Fruit fly (Drosophila melanogaster): ENCODE data around the gene CG14613.

The CG14613 gene

DNA sequence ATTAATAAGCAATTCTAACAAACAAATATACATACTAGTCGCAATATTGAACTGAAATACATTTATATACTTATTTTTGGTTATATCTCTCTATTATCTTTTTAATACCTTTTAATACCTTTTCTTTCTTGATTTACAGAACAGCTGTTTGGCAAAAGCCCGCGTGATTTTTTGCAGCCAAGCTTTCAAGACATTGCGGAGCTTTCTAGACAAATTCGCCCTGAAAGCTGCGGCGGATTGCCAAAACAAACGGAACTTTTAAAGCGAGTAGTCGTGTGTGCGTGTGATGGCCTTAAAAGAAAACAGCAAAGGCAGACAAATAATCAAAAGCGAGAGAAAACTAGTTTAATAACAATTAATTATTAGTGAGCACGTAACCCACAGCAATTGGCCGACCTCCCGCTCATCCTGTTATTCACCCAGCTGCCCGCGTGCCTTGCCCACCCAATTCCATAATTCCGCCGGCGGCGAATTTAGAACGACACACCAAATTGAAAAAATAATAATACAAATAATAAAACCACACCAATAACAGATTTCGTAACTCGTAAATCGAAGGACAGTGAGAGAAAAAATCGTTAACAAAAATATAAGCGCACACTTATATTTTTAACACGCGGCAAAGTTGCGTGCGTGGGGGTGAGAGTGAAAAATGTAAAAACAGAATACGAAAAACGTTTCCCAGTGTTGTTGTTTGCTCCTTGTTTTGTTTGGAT is 15.3 kb upstream of the CG14613 start (continued):
- TF ChIP-seq Hr4 (GFP tag; optimal IDR thresholded peaks at IDR 0.05) (no peak), OdsH (GFP tag; optimal IDR thresholded peaks at IDR 0.05) (no peak), Eip93F (GFP tag; optimal IDR thresholded peaks at IDR 0.05) (no peak), CG8119 (GFP tag; IDR thresholded peaks at IDR 0.05) (0 out of 3 replicates have a peak, but pooled peaks have one; percentile 10), CG1621 (tag; optimal IDR thresholded peaks at IDR 0.05) (no peak), pdm3 (GFP tag; optimal IDR thresholded peaks at IDR 0.05) (no peak), Sox14 (GFP tag; optimal IDR thresholded peaks at IDR 0.05) (no peak), Smox (GFP tag; optimal IDR thresholded peaks at IDR 0.05) (no peak)

DNA sequence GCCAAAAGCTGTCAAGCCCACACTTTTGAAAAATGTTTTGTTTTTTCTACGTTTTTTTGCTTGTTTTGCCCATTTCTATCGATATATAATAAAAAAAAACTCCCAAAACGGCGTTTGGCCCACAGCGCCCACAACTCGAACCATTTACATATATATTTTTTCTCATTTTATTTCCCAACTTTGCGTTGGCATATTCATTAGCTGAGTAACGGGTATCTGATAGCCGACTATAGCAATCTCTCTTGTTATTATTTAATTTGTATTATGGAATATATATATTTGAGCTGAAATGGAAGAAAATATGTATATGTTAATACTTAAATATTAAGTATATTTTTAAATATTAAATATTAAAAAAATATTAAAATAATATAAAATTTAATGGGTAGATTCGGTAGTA is 14.7 kb upstream of the CG14613 start:
- TF ChIP-seq Eip78C (GFP tag) (peak; percentile 15), CG10631 (GFP tag; optimal IDR thresholded peaks at IDR 0.05) (no peak)

dm6 chrX:22481860-22482544 is 10.2 kb upstream of the CG14613 start, which contains the start of the genes Cp110 and CG12576:
Gene Cp110 (plus strand): TSS chrX:22482082.
Gene CG12576 (minus strand): TSS chrX:22482357.
- TF ChIP-seq CG10631 (GFP tag; optimal IDR thresholded peaks at IDR 0.05) (peak; percentile 19), spab (GFP tag; optimal IDR thresholded peaks at IDR 0.05) (no peak), Eip78C (GFP tag) (peak; percentile 25)

- TF ChIP-seq fkh (GFP tag; optimal IDR thresholded peaks at IDR 0.05) (peak; percentile 9), dsx (GFP tag; optimal IDR thresholded peaks at IDR 0.05; ENCODE audit: poor library complexity, severe bottlenecking) (no peak), CG32006 (GFP tag; optimal IDR thresholded peaks at IDR 0.05) (peak; percentile 9), CG3032 (tag; optimal IDR thresholded peaks at IDR 0.05) (no peak), ss (GFP tag; optimal IDR thresholded peaks at IDR 0.05) (peak in 1 of 2 experiments; percentile 15), acj6 (GFP tag; optimal IDR thresholded peaks at IDR 0.05) (no peak), spab (GFP tag; optimal IDR thresholded peaks at IDR 0.05) (no peak), fd85E (GFP tag; optimal IDR thresholded peaks at IDR 0.05) (no peak), salr (GFP tag; optimal IDR thresholded peaks at IDR 0.05) (no peak), CG6808 (GFP tag; optimal IDR thresholded peaks at IDR 0.05) (peak; percentile 51), CG6276 (GFP tag; optimal IDR thresholded peaks at IDR 0.05) (peak; percentile 23), topi (GFP tag; optimal IDR thresholded peaks at IDR 0.05) (no peak), eg (GFP tag; IDR thresholded peaks at IDR 0.05) (peak; percentile 52; the same call in 1 of the 3 replicates), CG6163 (GFP tag; IDR thresholded peaks at IDR 0.05) (peak; percentile 45; the same call in 2 of the 3 replicates), Hr38 (GFP tag; optimal IDR thresholded peaks at IDR 0.05) (no peak), esn (GFP tag; optimal IDR thresholded peaks at IDR 0.05) (no peak)
Measured at dm6 chrX:22481131-22481530, 9.3 kb upstream of the CG14613 start.

DNA sequence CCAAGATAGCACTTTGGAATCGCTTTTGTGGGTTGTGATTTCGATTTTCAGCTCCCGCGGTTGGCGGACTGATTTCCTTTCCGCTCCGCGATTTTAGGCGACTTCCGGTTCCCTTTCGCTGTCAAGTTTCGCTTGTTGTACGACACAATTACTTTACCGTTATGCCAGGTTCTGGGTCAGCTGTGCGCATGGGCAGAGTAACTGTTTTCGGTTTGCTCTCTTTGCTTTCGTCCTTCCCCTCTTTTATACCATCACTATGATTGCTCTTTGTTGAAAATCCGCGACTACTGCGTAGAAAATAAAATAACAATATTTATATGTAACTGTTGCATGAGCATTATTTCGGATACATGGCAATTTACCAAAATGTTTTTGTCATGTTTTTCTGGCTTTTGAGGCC is 8.8 kb upstream of the CG14613 start:
- TF ChIP-seq Eip78C (GFP tag) (peak; percentile 13), CG11294 (GFP tag; IDR thresholded peaks at IDR 0.05) (no peak), svp (GFP tag) (peak; percentile 57), eg (GFP tag; IDR thresholded peaks at IDR 0.05) (0 out of 3 replicates have a peak, but pooled peaks have one; percentile 6)

DNA sequence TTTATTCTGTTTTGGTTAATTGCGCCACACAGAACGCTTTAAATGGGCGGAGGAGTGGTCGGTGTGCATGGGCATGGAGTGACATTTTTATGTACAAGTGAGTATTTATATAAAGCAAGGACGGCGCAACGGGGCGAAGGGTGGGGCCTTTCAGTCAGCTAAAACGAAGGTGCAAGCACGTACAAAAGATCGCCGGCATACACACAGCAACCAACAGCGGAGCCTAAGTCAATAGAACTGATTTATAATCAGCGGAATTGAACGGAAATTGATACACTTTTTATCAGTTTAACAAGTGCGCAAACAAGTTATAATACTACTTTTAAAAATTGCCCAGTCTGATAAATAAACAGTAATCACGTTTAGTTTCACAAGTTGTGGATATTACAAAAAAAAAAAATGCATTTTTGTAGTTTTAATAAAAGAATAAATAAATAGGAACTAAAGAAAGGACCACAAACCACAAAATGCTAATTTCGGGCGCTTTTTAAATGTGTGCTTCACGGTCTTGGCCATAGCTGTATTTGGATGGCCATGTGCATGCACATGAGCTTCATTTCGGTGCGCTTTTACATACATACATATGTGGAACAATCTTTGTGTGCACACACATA is 7.5 kb upstream of the CG14613 start:
- TF ChIP-seq CG6792 (GFP tag; optimal IDR thresholded peaks at IDR 0.05) (peak; percentile 61), Ets21C (GFP tag; optimal IDR thresholded peaks at IDR 0.05) (peak; percentile 34), CG6276 (GFP tag; optimal IDR thresholded peaks at IDR 0.05) (peak; percentile 72), svp (GFP tag) (peak; percentile 87), Eip93F (GFP tag; optimal IDR thresholded peaks at IDR 0.05) (no peak), achi (GFP tag; optimal IDR thresholded peaks at IDR 0.05) (peak; percentile 67), OdsH (GFP tag; optimal IDR thresholded peaks at IDR 0.05) (peak; percentile 69), Eip78C (GFP tag) (peak; percentile 88), Gug (GFP tag; IDR thresholded peaks at IDR 0.05) (peak; percentile 32; the same call in 1 of the 2 replicates), acj6 (GFP tag; optimal IDR thresholded peaks at IDR 0.05) (peak; percentile 63), Hr4 (GFP tag; optimal IDR thresholded peaks at IDR 0.05) (peak; percentile 68), CG11902 (GFP tag; optimal IDR thresholded peaks at IDR 0.05) (peak; percentile 41), CG3919 (GFP tag; optimal IDR thresholded peaks at IDR 0.05) (peak; percentile 68), Hr38 (GFP tag; optimal IDR thresholded peaks at IDR 0.05) (no peak), CG8632 (GFP tag; optimal IDR thresholded peaks at IDR 0.05) (peak; percentile 70), CG9139 (GFP tag; optimal IDR thresholded peaks at IDR 0.05) (no peak), ss (GFP tag; optimal IDR thresholded peaks at IDR 0.05) (peak; percentile 16 to 26), CG7368 (GFP tag; optimal IDR thresholded peaks at IDR 0.05) (peak; percentile 17), CG31627 (GFP tag; optimal IDR thresholded peaks at IDR 0.05) (peak; percentile 63), CG32006 (GFP tag; optimal IDR thresholded peaks at IDR 0.05) (peak; percentile 73)
